Worm (Caenorhabditis elegans) whole organism, L4/young adult: ENCODE results near the gene smc-5.

Source experiments
- W03F9.2 ChIP-seq: fragments of 150-350 bp; optimal IDR thresholded peaks from 2 replicates; lab custom pipeline; 2014; ENCODE audit warnings: missing biosample characterization, missing genetic modification characterization
- dao-5 ChIP-seq: sonication (generic microtip); optimal IDR thresholded peaks from 2 replicates; lab custom pipeline; 2016; ENCODE audit warnings: missing genotype, missing genetic modification characterization, moderate library complexity, missing compliant biosample characterization
- him-1 ChIP-seq: sonication (generic microtip); optimal IDR thresholded peaks from 2 replicates; lab custom pipeline; 2016; ENCODE audit warnings: missing genotype, missing genetic modification reagents, missing genetic modification characterization, missing compliant biosample characterization

smc-5 gene

ce11 chrII:5036128-5036527, 25.8 kb upstream of the smc-5 start, which contains the start of gene lrr-1:
Gene lrr-1 (minus strand): TSS chrII:5036439.
- TF ChIP-seq W03F9.2 (tag; lab: Kevin White, UChicago), result no peak
- TF ChIP-seq dao-5, result no peak
- TF ChIP-seq him-1 (tag; lab: Kevin White, UChicago), result no peak

DNA sequence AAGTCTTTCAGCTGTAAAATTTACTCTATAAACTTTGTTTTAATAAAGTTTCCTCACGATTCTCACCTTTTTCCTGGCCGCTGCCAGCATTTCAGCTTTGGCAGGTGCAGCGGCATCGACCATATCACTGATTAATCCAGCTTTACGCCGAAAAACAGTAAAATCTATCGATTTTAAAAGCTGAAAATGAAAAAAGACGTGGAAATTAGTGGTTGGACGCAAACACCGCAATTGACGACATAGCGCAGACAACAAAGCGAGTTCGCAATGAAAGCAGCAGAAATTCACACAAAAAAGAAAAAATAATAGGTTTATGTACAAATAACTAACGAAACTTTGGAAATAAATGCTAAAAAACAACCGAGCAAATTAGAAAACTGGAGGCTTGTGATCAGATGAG, 22.0 kb upstream of the smc-5 start, which contains the start of gene golg-2:
Gene golg-2 (minus strand): TSS at position 180 of the 400 bp plus-strand sequence.
- TF ChIP-seq dao-5, result no peak
- no peak for TF ChIP-seq W03F9.2 (tag; lab: Kevin White, UChicago)
- no peak for TF ChIP-seq him-1 (tag; lab: Kevin White, UChicago)

- TF ChIP-seq him-1 (tag; lab: Kevin White, UChicago) (no peak), W03F9.2 (tag; lab: Kevin White, UChicago) (no peak), dao-5 (no peak)
Measured at ce11 chrII:5040631-5041156, 21.2 kb upstream of the smc-5 start, which contains the start of gene F33G12.7. Gene F33G12.7 (minus strand): TSS chrII:5040681.

DNA sequence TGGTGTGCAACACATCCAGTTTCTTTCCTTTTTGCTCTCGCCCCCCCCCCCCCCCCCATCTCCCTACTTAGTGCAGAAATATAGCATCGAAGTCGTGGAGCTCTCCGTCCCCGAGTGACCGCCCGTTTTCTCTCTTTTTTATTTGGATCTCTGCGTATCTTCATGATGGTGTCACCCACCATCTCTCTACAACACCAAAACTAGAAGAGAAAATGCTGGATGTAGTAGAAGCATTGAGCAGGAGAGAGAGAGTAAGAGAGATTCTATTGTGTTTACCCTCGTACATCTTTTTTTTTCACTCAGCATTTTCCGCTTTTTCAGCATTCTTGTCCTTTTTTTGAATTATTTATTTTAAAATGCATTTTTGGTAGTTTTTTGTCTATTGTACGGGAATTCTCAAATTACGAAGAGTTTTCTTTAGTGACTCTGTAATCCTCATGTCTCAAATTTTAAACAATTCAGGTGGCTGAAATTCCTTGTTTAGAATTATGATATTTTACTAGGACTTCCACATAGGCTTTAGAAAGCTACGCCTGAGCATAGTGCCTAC, 19.5 kb upstream of the smc-5 start:
- TF ChIP-seq W03F9.2 (tag; lab: Kevin White, UChicago), result no peak
- no peak for TF ChIP-seq dao-5

- TF ChIP-seq dao-5 (no peak), him-1 (tag; lab: Kevin White, UChicago) (no peak), W03F9.2 (tag; lab: Kevin White, UChicago) (no peak)
Measured at ce11 chrII:5046209-5047200, 15.4 kb upstream of the smc-5 start.

- TF ChIP-seq him-1 (tag; lab: Kevin White, UChicago) (no peak), dao-5 (no peak), W03F9.2 (tag; lab: Kevin White, UChicago) (no peak)
Measured at ce11 chrII:5047279-5047678, 14.6 kb upstream of the smc-5 start.

DNA sequence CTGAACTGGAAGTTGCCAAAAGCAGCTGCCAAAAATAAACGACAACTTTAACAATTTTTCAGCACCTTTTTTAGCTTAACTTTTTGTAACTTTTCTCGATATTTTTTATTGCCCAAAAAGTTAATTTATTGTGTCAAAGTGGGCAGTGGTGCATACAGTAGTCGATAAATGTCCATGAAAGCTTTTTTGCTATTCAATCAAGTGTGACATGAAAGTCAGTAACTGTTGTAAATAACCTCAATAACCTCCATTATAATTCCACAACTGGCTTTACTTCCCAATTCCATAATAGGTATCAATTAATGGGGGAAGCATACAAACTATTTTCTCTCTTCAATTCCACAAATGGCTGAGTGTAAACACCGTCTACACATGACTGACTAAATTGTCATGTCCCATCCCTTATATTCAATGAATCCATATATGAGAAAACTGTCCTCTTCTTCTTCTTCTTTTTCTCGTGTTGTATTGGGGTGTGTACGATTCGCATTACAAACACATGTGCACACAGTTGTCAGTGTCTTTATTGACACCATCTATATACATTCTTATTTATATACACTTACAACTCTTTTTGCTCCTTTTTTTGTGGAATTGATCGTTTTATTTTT, 13.6 kb upstream of the smc-5 start:
- no peak for TF ChIP-seq W03F9.2 (tag; lab: Kevin White, UChicago)
- no peak for TF ChIP-seq dao-5
- TF ChIP-seq him-1 (tag; lab: Kevin White, UChicago), result no peak

ce11 chrII:5049249-5049648, 12.7 kb upstream of the smc-5 start:
- no peak for TF ChIP-seq him-1 (tag; lab: Kevin White, UChicago)
- no peak for TF ChIP-seq W03F9.2 (tag; lab: Kevin White, UChicago)
- no peak for TF ChIP-seq dao-5

DNA sequence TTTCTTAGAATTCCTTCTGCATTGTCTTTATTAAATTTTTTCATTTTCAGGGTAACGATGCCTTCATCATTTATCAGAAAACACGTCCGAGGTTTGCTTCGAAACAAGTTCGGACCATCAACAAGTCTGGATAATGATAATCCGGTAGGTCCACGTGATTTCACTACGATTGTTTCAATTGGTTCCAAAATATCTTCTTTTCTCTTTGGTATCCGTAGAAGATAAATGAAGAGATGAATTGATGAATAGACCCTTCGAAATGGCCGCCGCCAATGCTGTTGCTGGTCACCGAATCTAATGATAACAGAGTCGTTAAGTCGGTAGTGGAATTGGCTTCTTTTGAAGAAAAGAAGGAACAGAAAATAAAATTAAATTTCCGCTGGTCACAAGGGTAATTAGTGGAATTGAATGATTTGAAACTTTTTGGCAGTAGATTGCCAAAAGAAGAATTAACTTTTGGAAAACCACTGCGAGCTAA, 12.0 kb upstream of the smc-5 start, which contains the start of gene F33G12.6:
Gene F33G12.6 (plus strand): TSS at position 51 of the 478 bp plus-strand sequence.
- TF ChIP-seq him-1 (tag; lab: Kevin White, UChicago) (no peak), dao-5 (no peak), W03F9.2 (tag; lab: Kevin White, UChicago) (no peak)

ce11 chrII:5050776-5051175, 11.1 kb upstream of the smc-5 start:
- TF ChIP-seq him-1 (tag; lab: Kevin White, UChicago), result no peak
- no peak for TF ChIP-seq dao-5
- TF ChIP-seq W03F9.2 (tag; lab: Kevin White, UChicago), result no peak

DNA sequence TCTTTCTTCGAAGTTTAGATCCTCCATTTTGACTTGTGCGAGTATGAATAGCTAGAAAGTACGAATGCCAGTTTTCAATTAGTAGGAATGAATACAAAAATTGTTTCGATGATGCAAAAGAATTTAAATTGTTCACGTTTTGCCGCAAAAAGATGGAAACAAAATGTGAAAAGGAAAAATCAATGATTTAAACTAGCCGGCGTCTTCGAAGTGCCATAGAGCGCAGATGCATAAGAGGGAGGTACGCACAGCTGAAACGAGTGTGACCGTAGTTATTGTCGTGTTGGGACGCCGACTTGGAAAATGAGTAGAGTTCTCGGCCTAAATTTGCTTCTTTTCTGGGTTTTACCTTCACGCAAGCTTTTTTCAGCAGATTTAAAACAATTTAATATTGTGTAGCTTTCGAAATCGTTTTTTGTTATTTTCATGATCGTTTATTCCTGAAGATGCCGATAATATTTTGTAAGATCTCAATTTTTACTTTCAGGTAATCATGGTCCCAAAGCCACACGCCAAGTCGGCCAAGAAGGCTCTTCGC, 6.7 kb upstream of the smc-5 start, which contains the start of the genes ify-1 and rpl-22:
Gene ify-1 (minus strand): TSS at position 51 of the 538 bp plus-strand sequence.
Gene rpl-22 (plus strand): TSS at position 488 of the 538 bp plus-strand sequence.
- no peak for TF ChIP-seq dao-5
- TF ChIP-seq W03F9.2 (tag; lab: Kevin White, UChicago), result peak; percentile 94
- peak; percentile 76 for TF ChIP-seq him-1 (tag; lab: Kevin White, UChicago)

DNA sequence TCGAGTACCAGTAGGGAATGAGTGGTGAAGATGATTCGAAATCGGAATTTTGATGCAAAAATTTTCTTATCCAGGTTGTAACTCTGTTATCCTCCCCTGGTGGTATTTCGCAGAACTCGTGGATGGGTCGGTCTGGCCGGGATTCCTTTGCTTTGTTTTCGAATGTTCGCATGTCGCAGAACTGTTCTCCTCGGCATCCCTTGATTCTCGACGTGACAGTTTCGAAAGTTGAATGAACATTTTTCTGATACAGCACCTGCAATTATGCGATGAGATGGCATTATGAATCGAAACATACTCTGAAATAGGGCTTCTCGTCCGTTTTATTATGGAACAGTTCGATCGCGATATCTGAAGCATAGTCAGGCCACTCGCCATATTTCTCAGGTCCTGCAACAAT, 5.7 kb upstream of the smc-5 start:
- TF ChIP-seq him-1 (tag; lab: Kevin White, UChicago) (no peak), dao-5 (no peak), W03F9.2 (tag; lab: Kevin White, UChicago) (no peak)

- TF ChIP-seq W03F9.2 (tag; lab: Kevin White, UChicago), result peak; percentile 12
- TF ChIP-seq him-1 (tag; lab: Kevin White, UChicago), result peak; percentile 55
- peak; percentile 13 for TF ChIP-seq dao-5
Measured at ce11 chrII:5057315-5057714, 4.6 kb upstream of the smc-5 start.
